Worm (Caenorhabditis elegans): Measurements from ENCODE around the gene nhr-253.
A peak's percentile ranks its signal among the peaks of the same experiment; 100 is the strongest.

nhr-253 gene

ce11 chrV:414630-415029 is 18.2 kb downstream of the nhr-253 start, which contains the start of gene dod-19:
Gene dod-19, minus strand, starts transcription at chrV:414759.
- TF ChIP-seq ZK546.5 (tag; optimal IDR thresholded peaks at IDR 0.05) (no peak), zag-1 (tag; optimal IDR thresholded peaks at IDR 0.05) (no peak), egl-27 (tag; optimal IDR thresholded peaks at IDR 0.05) (no peak), nhr-6 (tag; optimal IDR thresholded peaks at IDR 0.05) (no peak), sma-9 (GFP tag; optimal IDR thresholded peaks at IDR 0.05) (peak; percentile 46), sma-9 (tag; optimal IDR thresholded peaks at IDR 0.05) (no peak), C34F6.9 (tag; optimal IDR thresholded peaks at IDR 0.05) (no peak), lsy-2 (tag; optimal IDR thresholded peaks at IDR 0.05) (no peak), fos-1 (tag; optimal IDR thresholded peaks at IDR 0.05) (peak; percentile 69)

- TF ChIP-seq fos-1 (tag; optimal IDR thresholded peaks at IDR 0.05) (peak; percentile 79), ztf-1 (GFP tag; conservative IDR thresholded peaks at IDR 0.05) (no peak)
Measured at ce11 chrV:415072-415471, 18.7 kb downstream of the nhr-253 start.

- TF ChIP-seq R02D3.7 (tag; optimal IDR thresholded peaks at IDR 0.05) (no peak), nhr-23 (tag; optimal IDR thresholded peaks at IDR 0.05) (no peak), fos-1 (tag; optimal IDR thresholded peaks at IDR 0.05) (peak; percentile 54), sem-4 (tag; optimal IDR thresholded peaks at IDR 0.05) (no peak), C34F6.9 (tag; optimal IDR thresholded peaks at IDR 0.05) (no peak), mbf-1 (tag; optimal IDR thresholded peaks at IDR 0.05) (no peak), lin-13 (GFP tag; optimal IDR thresholded peaks at IDR 0.05) (no peak), nhr-25 (tag; optimal IDR thresholded peaks at IDR 0.05) (no peak), zag-1 (tag; optimal IDR thresholded peaks at IDR 0.05) (no peak), elt-3 (tag; optimal IDR thresholded peaks at IDR 0.05) (no peak), crh-2 (tag; optimal IDR thresholded peaks at IDR 0.05) (no peak), unc-39 (tag; optimal IDR thresholded peaks at IDR 0.05) (no peak), sma-9 (GFP tag; optimal IDR thresholded peaks at IDR 0.05) (peak; percentile 31), sma-9 (tag; optimal IDR thresholded peaks at IDR 0.05) (no peak), Y55F3AM.14 (GFP tag; optimal IDR thresholded peaks at IDR 0.05) (no peak), nhr-77 (tag; optimal IDR thresholded peaks at IDR 0.05) (no peak)
Measured at ce11 chrV:417656-418353, 21.4 kb downstream of the nhr-253 start, which contains the start of gene irg-8. Gene irg-8, minus strand, starts transcription at chrV:417706.

ce11 chrV:418432-418831 is 22.0 kb downstream of the nhr-253 start, which contains the start of gene Y39D8A.1:
Gene Y39D8A.1, plus strand, starts transcription at chrV:418732.
- TF ChIP-seq nhr-6 (tag; optimal IDR thresholded peaks at IDR 0.05): no peak
- no peak for TF ChIP-seq R02D3.7 (tag; optimal IDR thresholded peaks at IDR 0.05)
- TF ChIP-seq nhr-237 (tag; optimal IDR thresholded peaks at IDR 0.05): no peak
- no peak for TF ChIP-seq sma-9 (GFP tag; optimal IDR thresholded peaks at IDR 0.05)
- TF ChIP-seq sma-9 (tag; optimal IDR thresholded peaks at IDR 0.05): no peak
- TF ChIP-seq skn-1 (tag; optimal IDR thresholded peaks at IDR 0.05): no peak
- TF ChIP-seq egl-27 (tag; optimal IDR thresholded peaks at IDR 0.05): no peak
- no peak for TF ChIP-seq ceh-82 (tag; optimal IDR thresholded peaks at IDR 0.05)
- TF ChIP-seq zag-1 (tag; optimal IDR thresholded peaks at IDR 0.05): no peak
- no peak for TF ChIP-seq mdl-1 (tag; optimal IDR thresholded peaks at IDR 0.05)
- no peak for TF ChIP-seq nhr-77 (tag; optimal IDR thresholded peaks at IDR 0.05)
- TF ChIP-seq Y55F3AM.14 (GFP tag; optimal IDR thresholded peaks at IDR 0.05): no peak

ce11 chrV:422133-422532 is 25.7 kb downstream of the nhr-253 start, which contains the start of gene dod-20:
Gene dod-20, plus strand, starts transcription at chrV:422433.
- TF ChIP-seq skn-1 (tag; optimal IDR thresholded peaks at IDR 0.05): no peak
- peak; percentile 17 for TF ChIP-seq fos-1 (tag; optimal IDR thresholded peaks at IDR 0.05)
- no peak for TF ChIP-seq nhr-237 (tag; optimal IDR thresholded peaks at IDR 0.05)
- TF ChIP-seq alr-1 (tag; optimal IDR thresholded peaks at IDR 0.05): no peak
- no peak for TF ChIP-seq sma-9 (GFP tag; optimal IDR thresholded peaks at IDR 0.05)
- no peak for TF ChIP-seq sma-9 (tag; optimal IDR thresholded peaks at IDR 0.05)
- no peak for TF ChIP-seq ceh-16 (tag; optimal IDR thresholded peaks at IDR 0.05)

- no peak for TF ChIP-seq mbf-1 (tag; optimal IDR thresholded peaks at IDR 0.05)
- no peak for TF ChIP-seq aly-2 (tag; optimal IDR thresholded peaks at IDR 0.05)
- no peak for TF ChIP-seq nhr-21 (tag; optimal IDR thresholded peaks at IDR 0.05)
- no peak for TF ChIP-seq unc-62 (GFP tag; optimal IDR thresholded peaks at IDR 0.05)
- TF ChIP-seq nhr-11 (tag; optimal IDR thresholded peaks at IDR 0.05): no peak
- no peak for TF ChIP-seq peb-1 (tag; optimal IDR thresholded peaks at IDR 0.05)
- no peak for TF ChIP-seq ceh-82 (tag; optimal IDR thresholded peaks at IDR 0.05)
- TF ChIP-seq crh-2 (tag; optimal IDR thresholded peaks at IDR 0.05): no peak
- no peak for TF ChIP-seq ama-1 (optimal IDR thresholded peaks at IDR 0.05)
- TF ChIP-seq Y55F3AM.14 (GFP tag; optimal IDR thresholded peaks at IDR 0.05): no peak
Measured at ce11 chrV:424140-424539, 27.7 kb downstream of the nhr-253 start, which contains the start of gene B0554.5. Gene B0554.5, plus strand, starts transcription at chrV:424440.
